Worm (Caenorhabditis elegans) whole organism, L1 larva: ENCODE measurements around the gene srg-65.

Experiments used
- F16B12.6 ChIP-seq: fragments of 150-350 bp; optimal IDR thresholded peaks from 2 replicates; lab custom pipeline; 2014; ENCODE audit warnings: missing biosample characterization, missing genetic modification characterization
- ceh-82 ChIP-seq, 3 experiments: fragments of 150-350 bp in 1 of 3; sonication (generic microtip) in 2 of 3; optimal IDR thresholded peaks; 2 replicates each; lab custom pipeline; 2014 to 2017; ENCODE audit warnings: missing biosample characterization in 3 of 3, missing genetic modification characterization in 3 of 3
- efl-1 ChIP-seq, 4 experiments: fragments of 150-350 bp; optimal IDR thresholded peaks in 3 of 4; peaks in 1 of 4; 1 replicate in 1 of 4; 2 replicates in 3 of 4; lab custom pipeline; 2014; ENCODE audit warnings: missing biosample characterization in 2 of 4, missing genetic modification characterization in 2 of 4, missing genetic modification reagents in 2 of 4
- elt-2 ChIP-seq: sonication (generic microtip); optimal IDR thresholded peaks from 2 replicates; lab custom pipeline; 2016; ENCODE audit warnings: missing genetic modification characterization, mild to moderate bottlenecking, inconsistent platforms, missing compliant biosample characterization, missing genetic modification reagents
- ets-5 ChIP-seq: fragments of 200-800 bp; sonication (Bioruptor generic); IDR thresholded peaks from 2 replicates; pipeline ENCODE4 v1.3.6; 2022; ENCODE audit warnings: missing genetic modification characterization, missing compliant biosample characterization
- lin-13 ChIP-seq: fragments of 150-350 bp; optimal IDR thresholded peaks from 2 replicates; lab custom pipeline; 2014; ENCODE audit warnings: missing biosample characterization, missing genetic modification reagents, missing genetic modification characterization
- mep-1 ChIP-seq: fragments of 150-350 bp; optimal IDR thresholded peaks from 2 replicates; lab custom pipeline; 2014; ENCODE audit warnings: missing biosample characterization, missing genetic modification characterization
- nhr-11 ChIP-seq: fragments of 150-350 bp; optimal IDR thresholded peaks from 2 replicates; lab custom pipeline; 2014; ENCODE audit warnings: missing biosample characterization, missing genetic modification characterization
- rnt-1 ChIP-seq: sonication (generic microtip); optimal IDR thresholded peaks from 2 replicates; lab custom pipeline; 2016; ENCODE audit warnings: mild to moderate bottlenecking, missing genetic modification characterization, moderate library complexity, missing compliant biosample characterization
- sptf-1 ChIP-seq: fragments of 150-350 bp; optimal IDR thresholded peaks from 2 replicates; lab custom pipeline; 2014; ENCODE audit warnings: missing biosample characterization, missing genetic modification characterization
- tbx-2 ChIP-seq: sonication (generic microtip); optimal IDR thresholded peaks from 2 replicates; lab custom pipeline; 2016; ENCODE audit warnings: missing genetic modification characterization, missing compliant biosample characterization
- unc-62 ChIP-seq: fragments of 150-350 bp; optimal IDR thresholded peaks from 2 replicates; lab custom pipeline; 2014; ENCODE audit warnings: missing biosample characterization, missing genetic modification reagents, missing genetic modification characterization

DNA sequence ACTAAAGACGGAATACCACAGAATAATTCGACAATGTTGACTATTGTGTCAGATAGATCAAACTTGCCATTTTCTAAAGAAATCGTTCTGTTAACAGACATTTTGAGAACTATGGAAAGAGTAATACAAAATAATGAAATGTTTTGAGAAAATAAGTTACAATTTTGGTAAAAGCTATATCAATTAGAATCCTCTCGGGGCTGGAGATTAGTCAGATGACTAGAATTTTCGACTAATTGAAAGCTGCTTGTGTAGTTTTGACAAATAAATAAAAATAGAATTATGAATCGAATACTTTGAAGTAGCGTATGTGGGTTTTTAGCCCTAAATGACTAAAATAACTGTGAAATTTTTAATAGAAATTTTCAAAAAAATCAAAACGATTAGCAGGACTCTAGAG is at the start of gene srg-65:
- TF ChIP-seq lin-13 (GFP tag; lab: Kevin White, UChicago): no peak
- no peak for TF ChIP-seq tbx-2 (tag; lab: Kevin White, UChicago)
- TF ChIP-seq unc-62: no peak
- no peak for TF ChIP-seq F16B12.6 (tag; lab: Kevin White, UChicago)
- no peak for TF ChIP-seq efl-1 (optimal IDR thresholded peaks at IDR 0.05; lab: Kevin White, UChicago)
- no peak for TF ChIP-seq efl-1 (GFP tag; optimal IDR thresholded peaks at IDR 0.05 in 1 of 2; lab: Kevin White, UChicago)
- TF ChIP-seq rnt-1 (tag; lab: Kevin White, UChicago): no peak
- TF ChIP-seq sptf-1 (tag; lab: Kevin White, UChicago): no peak
- no peak for TF ChIP-seq elt-2 (tag; lab: Kevin White, UChicago)
- no peak for TF ChIP-seq nhr-11 (tag; lab: Kevin White, UChicago)
- TF ChIP-seq mep-1 (tag; lab: Kevin White, UChicago): no peak
- TF ChIP-seq ceh-82 (tag; optimal IDR thresholded peaks at IDR 0.05; lab: Kevin White, UChicago): no peak
- TF ChIP-seq ets-5: no peak
